Fruit fly (Drosophila melanogaster) whole organism, wandering third instar larva: Measurements from ENCODE around the gene CG8543.

Experiments used
- N ChIP-seq: fragments of >200 bp; optimal IDR thresholded peaks from 2 replicates; lab custom pipeline; 2018; ENCODE audit warnings: missing biosample characterization, missing external identifiers, missing genetic modification characterization
- OdsH ChIP-seq: fragments of 200-800 bp; sonication (Bioruptor generic); optimal IDR thresholded peaks from 2 replicates; lab custom pipeline; 2016; ENCODE audit warnings: missing biosample characterization, mild to moderate bottlenecking, missing genetic modification characterization

DNA sequence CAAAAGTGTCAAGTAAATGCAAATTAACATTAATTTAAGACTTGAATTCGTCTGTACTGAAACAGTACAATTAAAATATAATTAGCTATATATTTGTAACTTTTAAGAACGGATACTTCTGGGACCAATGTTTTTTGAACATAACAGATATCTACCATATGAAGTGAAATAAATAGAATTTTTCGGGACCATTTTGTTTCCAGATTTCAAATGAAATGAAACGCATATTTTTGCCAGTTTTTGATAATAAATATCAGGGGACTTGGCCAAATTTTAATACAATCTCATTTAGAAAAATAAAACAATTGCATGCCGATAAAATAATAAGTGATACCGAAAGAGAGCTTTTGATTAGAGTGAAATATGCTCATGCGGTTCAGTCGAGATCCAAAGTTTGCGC is 15.6 kb upstream of the CG8543 start, which contains the start of gene mthl6:
- TF ChIP-seq N (GFP tag; lab: Kevin White, UChicago) (no peak), OdsH (no peak)
